Fruit fly (Drosophila melanogaster): ENCODE data around the gene CG45064.

CG45064 gene

dm6 chrX:14825470-14825787, 57.0 kb downstream of the CG45064 start:
- TF ChIP-seq CTCF (optimal IDR thresholded peaks at IDR 0.05) (no peak), CG8478 (optimal IDR thresholded peaks at IDR 0.05) (no peak)

Data from S2 (cell line).